Worm (Caenorhabditis elegans) whole organism, young adult: ENCODE results near the gene snfc-5.

Experiments
- F52B5.7 ChIP-seq: sonication (generic microtip); optimal IDR thresholded peaks from 2 replicates; lab custom pipeline; 2016; ENCODE audit warnings: mild to moderate bottlenecking, missing genetic modification characterization, missing compliant biosample characterization
- ccch-3 ChIP-seq: fragments of 200-800 bp; sonication (Bioruptor generic); optimal IDR thresholded peaks from 2 replicates; lab custom pipeline; 2018; ENCODE audit warnings: mild to moderate bottlenecking, missing genetic modification characterization, missing compliant biosample characterization
- hmg-20 ChIP-seq: fragments of 200-800 bp; sonication (Bioruptor generic); IDR thresholded peaks from 2 replicates; pipeline ENCODE4 v1.3.6; 2022; ENCODE audit warnings: missing genetic modification reagents, missing genetic modification characterization, missing compliant biosample characterization
- pbrm-1 ChIP-seq: fragments of 200-800 bp; sonication (Bioruptor generic); IDR thresholded peaks from 2 replicates; pipeline ENCODE4 v1.3.6; 2022; ENCODE audit warnings: missing genetic modification reagents, missing genetic modification characterization, missing compliant biosample characterization
- sea-2 ChIP-seq: fragments of 200-800 bp; sonication (Bioruptor generic); IDR thresholded peaks from 2 replicates; pipeline ENCODE4 v1.3.6; 2022; ENCODE audit warnings: missing genetic modification characterization, missing compliant biosample characterization
- unc-62 ChIP-seq: fragments of 150-350 bp; optimal IDR thresholded peaks from 2 replicates; lab custom pipeline; 2014; ENCODE audit warnings: missing biosample characterization, missing genetic modification reagents, missing genetic modification characterization

DNA sequence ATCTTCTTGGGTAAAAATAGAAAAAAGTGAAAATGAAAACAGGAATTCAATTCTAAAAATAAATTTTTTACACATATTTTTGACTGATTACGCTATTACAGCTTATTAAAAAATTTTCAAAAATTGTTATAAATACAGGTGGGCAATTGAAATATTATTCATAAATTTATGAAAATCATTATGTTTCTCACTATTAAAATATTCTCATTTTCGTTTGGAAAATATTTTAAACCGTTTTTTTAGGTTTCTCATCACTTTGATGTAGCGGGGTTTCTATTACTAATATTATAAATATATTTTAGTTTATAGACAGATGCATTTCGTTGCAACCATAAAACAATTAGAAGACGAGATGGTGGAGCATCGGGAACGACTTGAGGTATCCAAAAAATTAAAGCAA is 7.5 kb upstream of the snfc-5 start, which contains the start of gene R07E5.5:
- TF ChIP-seq sea-2 (GFP tag; lab: Robert Waterston, UW), result no peak
- TF ChIP-seq ccch-3, result no peak
- no peak for TF ChIP-seq pbrm-1
- no peak for TF ChIP-seq unc-62
- TF ChIP-seq hmg-20, result no peak
- TF ChIP-seq F52B5.7 (tag; lab: Kevin White, UChicago), result no peak
